Fruit fly (Drosophila melanogaster): ENCODE data around the gene Tat.

Tat gene

DNA sequence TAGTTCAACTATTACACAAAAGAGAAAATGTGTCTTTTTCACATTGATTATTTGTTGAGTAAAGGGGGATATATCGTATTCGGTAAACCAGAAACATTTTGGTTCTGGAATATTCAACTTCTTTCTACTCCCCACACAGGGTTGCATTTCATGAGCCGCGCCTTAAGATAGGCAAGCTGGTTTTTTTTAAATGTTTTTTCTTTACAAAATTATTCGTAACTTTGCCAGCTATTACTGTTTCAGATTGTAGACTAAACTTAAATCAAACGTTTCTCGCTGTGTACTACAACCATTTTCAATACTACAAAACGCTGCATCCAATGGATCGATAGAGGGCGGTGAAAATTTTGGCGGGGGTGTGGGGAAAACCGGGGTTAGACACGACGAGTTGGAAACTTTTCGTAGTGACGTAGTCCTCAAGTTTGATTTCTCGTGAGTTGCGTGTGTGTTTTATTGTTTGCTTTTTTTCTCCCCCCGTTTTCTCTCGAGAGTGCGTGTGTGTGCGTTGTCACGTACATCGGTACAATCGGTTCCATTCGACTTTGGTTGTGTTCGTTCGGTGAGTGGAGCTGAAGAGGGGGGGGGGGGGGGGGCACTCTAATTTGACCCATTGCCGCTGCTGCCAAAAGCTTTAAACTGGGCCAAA is 47.4 kb upstream of the Tat start (continued):
- TF ChIP-seq phol (tag; optimal IDR thresholded peaks at IDR 0.05): peak; percentile 50
- TF ChIP-seq CG12659 (GFP tag; optimal IDR thresholded peaks at IDR 0.05): peak; percentile 31
- peak; percentile 50 for TF ChIP-seq CoRest (tag; optimal IDR thresholded peaks at IDR 0.05)
- no peak for TF ChIP-seq ab (GFP tag; optimal IDR thresholded peaks at IDR 0.05)
- no peak for TF ChIP-seq zen2 (GFP tag; IDR thresholded peaks at IDR 0.05; ENCODE audit: partially characterized antibody)
- TF ChIP-seq CG2678 (tag; optimal IDR thresholded peaks at IDR 0.05): peak; percentile 56
- TF ChIP-seq dati (GFP tag; IDR thresholded peaks at IDR 0.05): no peak
- no peak for TF ChIP-seq CG14860 (GFP tag; IDR thresholded peaks at IDR 0.05; ENCODE audit: partially characterized antibody)
- no peak for TF ChIP-seq Dref (GFP tag; IDR thresholded peaks at IDR 0.05)
- peak; percentile 15 for TF ChIP-seq CG1529 (GFP tag; optimal IDR thresholded peaks at IDR 0.05)
- TF ChIP-seq CG11398 (GFP tag; optimal IDR thresholded peaks at IDR 0.05): no peak
- TF ChIP-seq CG8765 (GFP tag; IDR thresholded peaks at IDR 0.05): no peak
- TF ChIP-seq sisA (GFP tag; IDR thresholded peaks at IDR 0.05): no peak; the same call in 1 of the 2 replicates
- no peak for TF ChIP-seq CG3847 (GFP tag; IDR thresholded peaks at IDR 0.05)
- TF ChIP-seq CG12219 (GFP tag; optimal IDR thresholded peaks at IDR 0.05): no peak
- TF ChIP-seq gce (GFP tag; IDR thresholded peaks at IDR 0.05): no peak
- no peak for TF ChIP-seq CrebB (tag; optimal IDR thresholded peaks at IDR 0.05)
- peak; percentile 43 for TF ChIP-seq CG4424 (GFP tag; optimal IDR thresholded peaks at IDR 0.05)
- peak; percentile 7 for TF ChIP-seq mirr (GFP tag; optimal IDR thresholded peaks at IDR 0.05)
- no peak for TF ChIP-seq HLH4C (GFP tag; IDR thresholded peaks at IDR 0.05; ENCODE audit: partially characterized antibody)
- TF ChIP-seq scrt (GFP tag; optimal IDR thresholded peaks at IDR 0.05): no peak
- TF ChIP-seq CG6813 (GFP tag; optimal IDR thresholded peaks at IDR 0.05): no peak
- no peak for TF ChIP-seq CG10654 (GFP tag; optimal IDR thresholded peaks at IDR 0.05)
- no peak for TF ChIP-seq jumu (GFP tag; optimal IDR thresholded peaks at IDR 0.05)
- TF ChIP-seq maf-S (GFP tag; optimal IDR thresholded peaks at IDR 0.05): no peak
- TF ChIP-seq CG2889 (GFP tag; IDR thresholded peaks at IDR 0.05): no peak
- peak; percentile 57 for TF ChIP-seq CG31441 (GFP tag; IDR thresholded peaks at IDR 0.05)
- peak; percentile 33 for TF ChIP-seq fd96Cb (tag; optimal IDR thresholded peaks at IDR 0.05)
- peak; percentile 39 for TF ChIP-seq gcm (GFP tag; optimal IDR thresholded peaks at IDR 0.05)
- TF ChIP-seq CG5953 (GFP tag; IDR thresholded peaks at IDR 0.05): no peak
- TF ChIP-seq MBD-R2 (GFP tag; IDR thresholded peaks at IDR 0.05): no peak
- TF ChIP-seq NK7.1 (GFP tag; optimal IDR thresholded peaks at IDR 0.05): no peak
- no peak for TF ChIP-seq Rx (GFP tag; IDR thresholded peaks at IDR 0.05)
- TF ChIP-seq CG7928 (GFP tag; optimal IDR thresholded peaks at IDR 0.05): no peak
- no peak for TF ChIP-seq esg (GFP tag; conservative IDR thresholded peaks at IDR 0.05)
- TF ChIP-seq Fer1 (GFP tag; optimal IDR thresholded peaks at IDR 0.05): peak; percentile 34
- TF ChIP-seq dmrt11E (tag; optimal IDR thresholded peaks at IDR 0.05): peak; percentile 7
- TF ChIP-seq CG7556 (GFP tag; optimal IDR thresholded peaks at IDR 0.05): peak; percentile 28
- no peak for TF ChIP-seq pfk (GFP tag; optimal IDR thresholded peaks at IDR 0.05)
- TF ChIP-seq Hr39 (optimal IDR thresholded peaks at IDR 0.05): no peak
- no peak for TF ChIP-seq sc (optimal IDR thresholded peaks at IDR 0.05)
- TF ChIP-seq sc (GFP tag; optimal IDR thresholded peaks at IDR 0.05): no peak
- TF ChIP-seq CG17912 (GFP tag; optimal IDR thresholded peaks at IDR 0.05): no peak
- 0 out of 2 replicates have a peak, but pooled peaks have one; percentile 26 for TF ChIP-seq CG32767 (GFP tag; IDR thresholded peaks at IDR 0.05)
- no peak for TF ChIP-seq Poxn (GFP tag; IDR thresholded peaks at IDR 0.05)
- no peak for TF ChIP-seq CG34422 (GFP tag; IDR thresholded peaks at IDR 0.05)
- TF ChIP-seq CG1832 (GFP tag; optimal IDR thresholded peaks at IDR 0.05): no peak
- no peak for TF ChIP-seq crc (GFP tag; optimal IDR thresholded peaks at IDR 0.05)
- TF ChIP-seq CHES-1-like (GFP tag; optimal IDR thresholded peaks at IDR 0.05): peak; percentile 10
- no peak for TF ChIP-seq YL-1 (GFP tag; optimal IDR thresholded peaks at IDR 0.05)
- 0 out of 4 replicates have a peak, but pooled peaks have one; percentile 23 for TF ChIP-seq Dll (GFP tag; IDR thresholded peaks at IDR 0.05; ENCODE audit: partially characterized antibody)

Data from whole organism, embryonic.